Worm (Caenorhabditis elegans) whole organism, L2 larva: ENCODE results near the gene H03G16.5.

Experiments used
- C34F6.9 ChIP-seq: fragments of 150-350 bp; optimal IDR thresholded peaks from 2 replicates; lab custom pipeline; 2014; ENCODE audit warnings: missing biosample characterization, missing genetic modification characterization
- F13H6.1 ChIP-seq: sonication (generic microtip); optimal IDR thresholded peaks from 2 replicates; lab custom pipeline; 2016; ENCODE audit warnings: missing genetic modification characterization, missing compliant biosample characterization
- R02D3.7 ChIP-seq: fragments of 150-350 bp; optimal IDR thresholded peaks from 2 replicates; lab custom pipeline; 2014; ENCODE audit warnings: missing biosample characterization, missing genetic modification characterization
- Y55F3AM.14 ChIP-seq: fragments of 200-800 bp; sonication (Bioruptor generic); optimal IDR thresholded peaks from 2 replicates; lab custom pipeline; 2018; ENCODE audit warnings: mild to moderate bottlenecking, missing genetic modification characterization, missing compliant biosample characterization
- ZK546.5 ChIP-seq: sonication (generic microtip); optimal IDR thresholded peaks from 2 replicates; lab custom pipeline; 2017; ENCODE audit warnings: missing biosample characterization, missing genetic modification characterization
- alr-1 ChIP-seq: fragments of 150-350 bp; optimal IDR thresholded peaks from 2 replicates; lab custom pipeline; 2014; ENCODE audit warnings: missing biosample characterization, missing genetic modification characterization
- aly-2 ChIP-seq: fragments of 150-350 bp; optimal IDR thresholded peaks from 2 replicates; lab custom pipeline; 2014; ENCODE audit warnings: missing biosample characterization, missing genetic modification characterization
- ama-1 ChIP-seq: fragments of 150-350 bp; optimal IDR thresholded peaks from 2 replicates; lab custom pipeline; 2018; ENCODE audit warnings: inconsistent platforms
- blmp-1 ChIP-seq: sonication (generic microtip); optimal IDR thresholded peaks from 2 replicates; lab custom pipeline; 2017; ENCODE audit warnings: missing genetic modification characterization, mild to moderate bottlenecking, missing compliant biosample characterization, antibody characterized with exemption, moderate library complexity; ENCODE audit not compliant: insufficient read depth
- ceh-16 ChIP-seq: fragments of 150-350 bp; optimal IDR thresholded peaks from 2 replicates; lab custom pipeline; 2014; ENCODE audit warnings: missing biosample characterization, missing genetic modification characterization
- ceh-82 ChIP-seq: fragments of 150-350 bp; optimal IDR thresholded peaks from 2 replicates; lab custom pipeline; 2014; ENCODE audit warnings: missing biosample characterization, missing genetic modification characterization
- crh-2 ChIP-seq: sonication (generic microtip); optimal IDR thresholded peaks from 2 replicates; lab custom pipeline; 2017; ENCODE audit warnings: missing biosample characterization, missing genetic modification characterization
- dmd-4 ChIP-seq: sonication (generic microtip); optimal IDR thresholded peaks from 2 replicates; lab custom pipeline; 2017; ENCODE audit warnings: missing biosample characterization, missing genetic modification characterization
- egl-27 ChIP-seq: sonication (generic microtip); optimal IDR thresholded peaks from 3 replicates; lab custom pipeline; 2017; ENCODE audit warnings: missing biosample characterization, missing genetic modification reagents, missing genetic modification characterization
- elt-1 ChIP-seq: fragments of 150-350 bp; optimal IDR thresholded peaks from 2 replicates; lab custom pipeline; 2014; ENCODE audit warnings: missing biosample characterization, missing genetic modification characterization
- elt-3 ChIP-seq: sonication (generic microtip); optimal IDR thresholded peaks from 2 replicates; lab custom pipeline; 2017; ENCODE audit warnings: missing biosample characterization, missing genetic modification characterization
- fos-1 ChIP-seq: fragments of 150-350 bp; optimal IDR thresholded peaks from 2 replicates; lab custom pipeline; 2014; ENCODE audit warnings: missing biosample characterization, missing genetic modification characterization
- gmeb-1 ChIP-seq: fragments of 150-350 bp; optimal IDR thresholded peaks from 2 replicates; lab custom pipeline; 2014; ENCODE audit warnings: missing biosample characterization, missing genetic modification characterization
- lin-11 ChIP-seq: fragments of 150-350 bp; sonication (generic microtip); optimal IDR thresholded peaks from 2 replicates; lab custom pipeline; 2014; ENCODE audit warnings: missing biosample characterization, missing genetic modification characterization, inconsistent platforms, mixed read lengths
- lin-13 ChIP-seq: fragments of 150-350 bp; optimal IDR thresholded peaks from 2 replicates; lab custom pipeline; 2014; ENCODE audit warnings: missing biosample characterization, missing genetic modification reagents, missing genetic modification characterization
- lin-39 ChIP-seq: fragments of 150-350 bp; optimal IDR thresholded peaks from 2 replicates; lab custom pipeline; 2014; ENCODE audit warnings: missing biosample characterization, missing genetic modification reagents, missing genetic modification characterization
- lsy-2 ChIP-seq, 2 experiments: fragments of 150-350 bp in 1 of 2; sonication (generic microtip) in 1 of 2; optimal IDR thresholded peaks; 2 replicates each; lab custom pipeline; 2014 to 2017; ENCODE audit warnings: missing biosample characterization in 2 of 2, missing genetic modification characterization in 2 of 2
- mab-5 ChIP-seq: fragments of 150-350 bp; optimal IDR thresholded peaks from 2 replicates; lab custom pipeline; 2014; ENCODE audit warnings: missing biosample characterization, missing genetic modification characterization
- mbf-1 ChIP-seq: sonication (generic microtip); optimal IDR thresholded peaks from 2 replicates; lab custom pipeline; 2017; ENCODE audit warnings: missing biosample characterization, missing genetic modification characterization
- mdl-1 ChIP-seq, 2 experiments: fragments of 150-350 bp in 1 of 2; sonication (generic microtip) in 1 of 2; optimal IDR thresholded peaks; 2 replicates each; lab custom pipeline; 2017; ENCODE audit warnings: missing biosample characterization in 2 of 2, missing genetic modification characterization in 2 of 2
- nhr-10 ChIP-seq: sonication (generic microtip); optimal IDR thresholded peaks from 2 replicates; lab custom pipeline; 2017; ENCODE audit warnings: missing biosample characterization, missing genetic modification characterization
- nhr-11 ChIP-seq: fragments of 150-350 bp; optimal IDR thresholded peaks from 2 replicates; lab custom pipeline; 2014; ENCODE audit warnings: missing biosample characterization, missing genetic modification characterization
- nhr-12 ChIP-seq: fragments of 150-350 bp; optimal IDR thresholded peaks from 2 replicates; lab custom pipeline; 2014; ENCODE audit warnings: missing biosample characterization, missing genetic modification characterization
- nhr-129 ChIP-seq: fragments of 150-350 bp; optimal IDR thresholded peaks from 2 replicates; lab custom pipeline; 2014; ENCODE audit warnings: missing biosample characterization, missing genetic modification characterization
- nhr-21 ChIP-seq: fragments of 150-350 bp; optimal IDR thresholded peaks from 2 replicates; lab custom pipeline; 2014; ENCODE audit warnings: missing biosample characterization, missing genetic modification characterization
- nhr-23 ChIP-seq: fragments of 150-350 bp; optimal IDR thresholded peaks from 2 replicates; lab custom pipeline; 2014; ENCODE audit warnings: missing biosample characterization, missing genetic modification reagents, missing genetic modification characterization
- nhr-237 ChIP-seq: fragments of 150-350 bp; optimal IDR thresholded peaks from 2 replicates; lab custom pipeline; 2014; ENCODE audit warnings: missing biosample characterization, missing genetic modification characterization
- nhr-25 ChIP-seq: fragments of 150-350 bp; sonication (generic microtip); optimal IDR thresholded peaks from 3 replicates; lab custom pipeline; 2014; ENCODE audit warnings: missing biosample characterization, missing genetic modification characterization
- nhr-6 ChIP-seq: fragments of 150-350 bp; optimal IDR thresholded peaks from 2 replicates; lab custom pipeline; 2014; ENCODE audit warnings: missing biosample characterization, missing genetic modification characterization
- nhr-77 ChIP-seq: fragments of 150-350 bp; optimal IDR thresholded peaks from 2 replicates; lab custom pipeline; 2014; ENCODE audit warnings: missing biosample characterization, missing genetic modification characterization
- peb-1 ChIP-seq: fragments of 150-350 bp; optimal IDR thresholded peaks from 2 replicates; lab custom pipeline; 2014; ENCODE audit warnings: missing biosample characterization, missing genetic modification characterization
- sem-4 ChIP-seq: fragments of 150-350 bp; optimal IDR thresholded peaks from 2 replicates; lab custom pipeline; 2014; ENCODE audit warnings: missing biosample characterization, missing genetic modification reagents, missing genetic modification characterization
- skn-1 ChIP-seq: sonication (generic microtip); optimal IDR thresholded peaks from 2 replicates; lab custom pipeline; 2017; ENCODE audit warnings: missing biosample characterization, missing genetic modification characterization
- sma-3 ChIP-seq: sonication (generic microtip); optimal IDR thresholded peaks from 2 replicates; lab custom pipeline; 2016; ENCODE audit warnings: missing genetic modification reagents, missing genetic modification characterization, missing compliant biosample characterization
- sma-9 ChIP-seq, 2 experiments: fragments of 150-350 bp in 1 of 2; sonication (generic microtip) in 1 of 2; optimal IDR thresholded peaks; 2 replicates each; lab custom pipeline; 2014 to 2016; ENCODE audit warnings: missing genetic modification characterization in 2 of 2, mild to moderate bottlenecking in 1 of 2, missing biosample characterization in 1 of 2, missing compliant biosample characterization in 1 of 2, missing genetic modification reagents in 1 of 2, moderate library complexity in 1 of 2
- snpc-4 ChIP-seq: fragments of 150-350 bp; optimal IDR thresholded peaks from 2 replicates; lab custom pipeline; 2014; ENCODE audit warnings: missing biosample characterization, missing genetic modification characterization
- unc-39 ChIP-seq: fragments of 150-350 bp; optimal IDR thresholded peaks from 2 replicates; lab custom pipeline; 2014; ENCODE audit warnings: missing biosample characterization, missing genetic modification characterization
- unc-55 ChIP-seq: fragments of 150-350 bp; sonication (generic microtip); optimal IDR thresholded peaks from 3 replicates; lab custom pipeline; 2014; ENCODE audit warnings: missing biosample characterization, missing genetic modification reagents, missing genetic modification characterization
- unc-62 ChIP-seq: fragments of 150-350 bp; optimal IDR thresholded peaks from 2 replicates; lab custom pipeline; 2014; ENCODE audit warnings: missing biosample characterization, missing genetic modification reagents, missing genetic modification characterization
- zag-1 ChIP-seq: fragments of 150-350 bp; optimal IDR thresholded peaks from 2 replicates; lab custom pipeline; 2014; ENCODE audit warnings: missing biosample characterization, missing genetic modification characterization
- ztf-1 ChIP-seq: fragments of 200-800 bp; sonication (Bioruptor generic); conservative IDR thresholded peaks from 2 replicates; pipeline ENCODE4 v1.3.6; 2022; ENCODE audit warnings: missing genetic modification characterization, missing compliant biosample characterization
- ztf-11 ChIP-seq: sonication (generic microtip); optimal IDR thresholded peaks from 2 replicates; lab custom pipeline; 2017; ENCODE audit warnings: missing biosample characterization, missing genetic modification characterization
- ztf-4 ChIP-seq: fragments of 150-350 bp; optimal IDR thresholded peaks from 2 replicates; lab custom pipeline; 2014; ENCODE audit warnings: missing biosample characterization, missing genetic modification characterization

H03G16.5 gene

DNA sequence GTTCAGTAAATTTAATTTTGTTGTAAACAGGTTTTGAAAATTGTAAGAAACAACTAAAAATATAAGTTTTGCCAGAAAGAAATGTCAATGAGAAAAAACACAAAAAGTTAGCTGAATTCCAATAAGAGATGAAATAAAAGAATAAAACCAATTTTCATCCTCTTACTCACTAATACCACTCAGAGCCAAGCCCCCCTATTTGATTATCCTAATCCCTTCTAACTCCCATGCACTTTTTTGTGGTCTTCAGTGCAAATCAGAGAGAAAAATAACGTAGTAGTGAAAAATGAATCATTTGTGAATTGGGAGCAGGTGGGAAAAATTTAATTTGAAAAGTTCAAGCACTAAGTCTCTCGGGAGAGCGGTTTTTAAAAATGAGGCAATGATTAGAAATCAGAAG is 15.3 kb downstream of the H03G16.5 start:
- TF ChIP-seq egl-27 (tag; lab: Kevin White, UChicago), result peak; percentile 27
- no peak for TF ChIP-seq lin-13
- TF ChIP-seq fos-1, result no peak
- TF ChIP-seq zag-1 (tag; lab: Kevin White, UChicago), result no peak

DNA sequence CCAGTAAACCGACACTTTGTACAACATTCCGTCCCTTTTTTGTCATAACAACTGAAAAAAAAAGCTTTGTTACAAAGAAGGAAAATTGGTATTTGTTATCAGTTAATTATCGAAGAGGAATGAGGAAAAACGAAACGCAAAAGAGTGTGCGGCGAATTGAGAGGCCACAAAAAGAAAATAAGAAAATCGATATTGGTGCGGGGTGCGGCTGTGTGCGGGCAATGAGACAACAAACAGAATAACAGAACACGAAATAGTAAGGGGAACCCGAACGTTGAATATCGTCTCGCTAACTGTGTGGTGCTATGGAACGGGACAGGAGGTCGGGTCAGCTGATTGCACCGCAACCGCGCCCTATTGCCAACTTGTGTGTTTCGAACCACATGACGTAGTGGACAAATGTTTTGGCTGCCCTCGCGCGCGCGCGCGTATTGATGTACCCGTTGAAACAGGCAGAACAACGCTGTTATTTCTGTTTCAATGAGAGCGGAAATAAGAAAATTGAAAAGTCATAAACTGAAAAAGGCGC is 16.0 kb downstream of the H03G16.5 start, which contains the start of gene C18B12.4:
C18B12.4 (minus strand) TSS at position 51 of the 529 bp plus-strand sequence.
- TF ChIP-seq nhr-11 (tag; lab: Kevin White, UChicago) (no peak), sem-4 (tag; lab: Kevin White, UChicago) (peak; percentile 79), skn-1 (tag; lab: Kevin White, UChicago) (no peak), nhr-6 (tag; lab: Kevin White, UChicago) (peak; percentile 42), zag-1 (tag; lab: Kevin White, UChicago) (peak; percentile 62), nhr-12 (tag; lab: Kevin White, UChicago) (no peak), peb-1 (tag; lab: Kevin White, UChicago) (no peak), R02D3.7 (no peak), unc-62 (no peak), F13H6.1 (peak; percentile 85), C34F6.9 (tag; lab: Kevin White, UChicago) (peak; percentile 90), fos-1 (peak; percentile 51), mdl-1 (tag; optimal IDR thresholded peaks at IDR 0.05; lab: Kevin White, UChicago) (peak; percentile 22 to 83), nhr-237 (no peak), ztf-1 (GFP tag; lab: Robert Waterston, UW) (no peak), nhr-77 (tag; lab: Kevin White, UChicago) (no peak), aly-2 (tag; lab: Kevin White, UChicago) (no peak), lin-13 (peak; percentile 72), lin-39 (tag; lab: Kevin White, UChicago) (no peak), lin-11 (tag; lab: Kevin White, UChicago) (peak; percentile 79), ama-1 (lab: Kevin White, UChicago) (peak; percentile 39), elt-1 (no peak), blmp-1 (tag; lab: Kevin White, UChicago) (peak; percentile 61), mbf-1 (no peak), mab-5 (tag; lab: Kevin White, UChicago) (peak; percentile 38), sma-9 (GFP tag; optimal IDR thresholded peaks at IDR 0.05; lab: Kevin White, UChicago) (peak; percentile 89), sma-9 (tag; optimal IDR thresholded peaks at IDR 0.05; lab: Kevin White, UChicago) (no peak), nhr-10 (tag; lab: Kevin White, UChicago) (no peak), Y55F3AM.14 (peak; percentile 85), ZK546.5 (tag; lab: Kevin White, UChicago) (no peak), ceh-82 (tag; lab: Kevin White, UChicago) (peak; percentile 26), gmeb-1 (tag; lab: Kevin White, UChicago) (peak; percentile 0), snpc-4 (tag; lab: Kevin White, UChicago) (peak; percentile 78), crh-2 (peak; percentile 91), sma-3 (GFP tag; lab: Kevin White, UChicago) (peak; percentile 88), ceh-16 (tag; lab: Kevin White, UChicago) (peak; percentile 85), unc-55 (GFP tag; lab: Kevin White, UChicago) (peak; percentile 55), ztf-4 (peak; percentile 65), nhr-21 (tag; lab: Kevin White, UChicago) (peak; percentile 79), alr-1 (tag; lab: Kevin White, UChicago) (no peak), nhr-25 (tag; lab: Kevin White, UChicago) (peak; percentile 90), ztf-11 (tag; lab: Kevin White, UChicago) (no peak), nhr-23 (tag; lab: Kevin White, UChicago) (no peak), dmd-4 (tag; lab: Kevin White, UChicago) (no peak), egl-27 (tag; lab: Kevin White, UChicago) (peak; percentile 8), nhr-129 (peak; percentile 94), elt-3 (tag; lab: Kevin White, UChicago) (no peak), unc-39 (no peak), lsy-2 (tag; optimal IDR thresholded peaks at IDR 0.05; lab: Kevin White, UChicago) (peak; percentile 15 to 83)
- TF ChIP-seq, all 48 proteins: peak for 27
